Worm (Caenorhabditis elegans) whole organism, midembryonic: Measurements from ENCODE around the gene K07D4.4.

Experiments used
- T22C8.4 ChIP-seq: fragments of 200-800 bp; sonication (Bioruptor generic); IDR thresholded peaks from 2 replicates; pipeline ENCODE4 v1.3.6; 2022; ENCODE audit warnings: missing genetic modification characterization, missing compliant biosample characterization
- cog-1 ChIP-seq: sonication (generic microtip); optimal IDR thresholded peaks from 2 replicates; lab custom pipeline; 2016; ENCODE audit warnings: missing genetic modification characterization, missing compliant biosample characterization
- flt-1 ChIP-seq: fragments of 200-800 bp; sonication (Bioruptor generic); IDR thresholded peaks from 2 replicates; pipeline ENCODE4 v1.3.6; 2022; ENCODE audit warnings: missing genetic modification characterization, missing compliant biosample characterization
- klf-2 ChIP-seq: fragments of 200-800 bp; sonication (Bioruptor generic); conservative IDR thresholded peaks from 2 replicates; pipeline ENCODE4 v1.3.6; 2022; ENCODE audit warnings: missing genetic modification reagents, missing genetic modification characterization, missing compliant biosample characterization
- med-1 ChIP-seq: sonication (generic microtip); optimal IDR thresholded peaks from 2 replicates; lab custom pipeline; 2017; ENCODE audit warnings: missing genetic modification characterization, mild to moderate bottlenecking, missing compliant biosample characterization, antibody characterized with exemption, missing genetic modification reagents; ENCODE audit not compliant: insufficient read depth
- ref-1 ChIP-seq: fragments of 200-800 bp; sonication (Bioruptor generic); conservative IDR thresholded peaks from 2 replicates; pipeline ENCODE4 v1.3.6; 2022; ENCODE audit warnings: missing genetic modification reagents, missing genetic modification characterization, missing compliant biosample characterization
- tab-1 ChIP-seq: fragments of 200-800 bp; sonication (Bioruptor generic); IDR thresholded peaks from 2 replicates; pipeline ENCODE4 v1.3.6; 2022; ENCODE audit warnings: missing genetic modification characterization, missing compliant biosample characterization
- ztf-23 ChIP-seq: fragments of 200-800 bp; sonication (Bioruptor generic); IDR thresholded peaks from 2 replicates; pipeline ENCODE4 v1.3.6; 2022; ENCODE audit warnings: missing genetic modification reagents, missing genetic modification characterization, missing compliant biosample characterization
- ztf-29 ChIP-seq: fragments of 200-800 bp; sonication (Bioruptor generic); IDR thresholded peaks from 2 replicates; pipeline ENCODE4 v1.3.6; 2022; ENCODE audit warnings: missing genetic modification reagents, missing genetic modification characterization, missing compliant biosample characterization

K07D4.4 gene

ce11 chrII:4032293-4032692, at the start of gene K07D4.4:
TSS of gene K07D4.4 (minus strand) at chrII:4032393.
- TF ChIP-seq tab-1 = no peak
- TF ChIP-seq med-1 = no peak
- no peak for TF ChIP-seq ref-1 (GFP tag; lab: Robert Waterston, UW)
- no peak for TF ChIP-seq ztf-23 (GFP tag; lab: Robert Waterston, UW)
- TF ChIP-seq klf-2 (GFP tag; lab: Robert Waterston, UW) = no peak
- no peak for TF ChIP-seq ztf-29
- no peak for TF ChIP-seq flt-1 (GFP tag; lab: Robert Waterston, UW)
- no peak for TF ChIP-seq T22C8.4 (GFP tag; lab: Robert Waterston, UW)
- TF ChIP-seq cog-1 (tag; lab: Kevin White, UChicago) = no peak

- TF ChIP-seq ztf-29 = peak; percentile 64; the same call in 1 of the 2 replicates
- TF ChIP-seq T22C8.4 (GFP tag; lab: Robert Waterston, UW) = no peak
These were observed 49.7 kb upstream of the K07D4.4 start for ce11 chrII:4081891-4082290.

- no peak for TF ChIP-seq T22C8.4 (GFP tag; lab: Robert Waterston, UW)
- no peak for TF ChIP-seq ztf-23 (GFP tag; lab: Robert Waterston, UW)
- TF ChIP-seq klf-2 (GFP tag; lab: Robert Waterston, UW) = no peak
These were observed 48.9 kb upstream of the K07D4.4 start for ce11 chrII:4081141-4081540.

DNA sequence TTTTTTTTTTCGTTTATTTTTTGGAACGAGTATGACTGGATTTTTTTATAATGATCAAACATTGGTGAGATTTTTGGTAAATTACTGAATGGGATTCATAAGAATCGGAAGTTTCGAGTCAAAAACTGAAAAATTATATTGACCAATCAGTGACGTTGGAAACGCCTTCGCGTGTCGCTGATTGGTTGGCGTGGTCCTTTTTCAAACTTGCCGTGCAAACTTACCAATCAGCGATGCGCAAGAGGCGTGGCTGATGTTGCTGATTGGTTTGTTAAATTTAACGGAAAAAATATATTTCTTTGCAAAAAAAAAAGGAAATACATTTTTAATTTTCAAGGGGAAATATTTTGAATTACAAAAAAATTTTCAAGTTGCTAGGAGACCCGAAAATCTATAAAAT, 42.5 kb upstream of the K07D4.4 start:
- TF ChIP-seq ref-1 (GFP tag; lab: Robert Waterston, UW) (no peak), ztf-29 (no peak)

DNA sequence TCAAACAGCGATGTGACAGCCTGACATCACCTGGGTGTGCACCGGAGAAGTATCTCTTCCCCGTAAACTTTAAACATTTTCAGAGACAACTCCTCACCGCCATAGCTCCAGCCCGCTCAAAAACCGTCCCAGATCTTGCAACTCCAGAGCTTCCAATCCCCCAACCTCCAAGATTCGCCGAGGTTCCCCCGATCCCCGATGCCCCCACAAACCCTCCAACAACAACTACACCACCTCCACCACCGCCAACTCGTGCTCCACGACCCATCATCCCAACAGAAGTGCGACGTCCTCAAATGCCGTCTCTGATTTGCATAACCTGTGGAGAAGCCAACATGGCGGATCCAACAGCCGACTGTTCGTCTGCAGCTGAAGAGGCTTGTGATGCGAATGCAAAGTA, 38.9 kb upstream of the K07D4.4 start:
- no peak for TF ChIP-seq tab-1
- no peak for TF ChIP-seq T22C8.4 (GFP tag; lab: Robert Waterston, UW)
- TF ChIP-seq ref-1 (GFP tag; lab: Robert Waterston, UW) = no peak
- TF ChIP-seq ztf-29 = no peak
- no peak for TF ChIP-seq cog-1 (tag; lab: Kevin White, UChicago)
- no peak for TF ChIP-seq flt-1 (GFP tag; lab: Robert Waterston, UW)
- no peak for TF ChIP-seq med-1
- no peak for TF ChIP-seq klf-2 (GFP tag; lab: Robert Waterston, UW)
- no peak for TF ChIP-seq ztf-23 (GFP tag; lab: Robert Waterston, UW)

- TF ChIP-seq med-1 (no peak), flt-1 (GFP tag; lab: Robert Waterston, UW) (no peak), ztf-29 (no peak), ztf-23 (GFP tag; lab: Robert Waterston, UW) (no peak), klf-2 (GFP tag; lab: Robert Waterston, UW) (no peak), ref-1 (GFP tag; lab: Robert Waterston, UW) (no peak), T22C8.4 (GFP tag; lab: Robert Waterston, UW) (no peak), tab-1 (no peak), cog-1 (tag; lab: Kevin White, UChicago) (no peak)
These were observed 35.9 kb upstream of the K07D4.4 start for ce11 chrII:4068141-4068540.

- TF ChIP-seq T22C8.4 (GFP tag; lab: Robert Waterston, UW) (no peak), tab-1 (no peak), cog-1 (tag; lab: Kevin White, UChicago) (no peak), ztf-23 (GFP tag; lab: Robert Waterston, UW) (no peak), flt-1 (GFP tag; lab: Robert Waterston, UW) (no peak), klf-2 (GFP tag; lab: Robert Waterston, UW) (no peak), med-1 (no peak)
These were observed 35.1 kb upstream of the K07D4.4 start, which contains the start of gene W06A11.1 for ce11 chrII:4067258-4067657. TSS of gene W06A11.1 (plus strand) at chrII:4067558.

DNA sequence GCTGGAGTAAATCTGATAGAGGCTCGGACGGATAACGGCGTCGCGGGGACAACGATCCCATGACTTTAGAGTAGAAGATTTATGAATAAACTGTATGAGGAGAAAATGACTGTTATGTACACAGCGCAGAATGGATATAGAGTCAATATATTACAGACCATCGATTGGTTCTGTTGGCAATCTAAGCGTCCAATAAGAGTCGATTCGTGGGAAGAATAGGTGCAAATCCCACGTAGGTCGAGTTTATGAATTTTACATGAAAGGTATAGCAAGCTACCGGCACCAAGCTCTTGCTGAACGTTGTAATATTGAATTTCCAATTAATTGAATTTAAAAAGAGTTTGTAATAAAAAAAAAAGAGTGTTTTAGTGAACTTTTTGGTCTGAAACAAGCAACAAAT, 31.8 kb upstream of the K07D4.4 start, which contains the start of gene fbxb-118:
TSS of gene fbxb-118 (minus strand) at position 101 of the 400 bp plus-strand sequence.
- TF ChIP-seq T22C8.4 (GFP tag; lab: Robert Waterston, UW) = no peak
- no peak for TF ChIP-seq ztf-29
- no peak for TF ChIP-seq ref-1 (GFP tag; lab: Robert Waterston, UW)
- no peak for TF ChIP-seq cog-1 (tag; lab: Kevin White, UChicago)
- TF ChIP-seq flt-1 (GFP tag; lab: Robert Waterston, UW) = no peak
- TF ChIP-seq tab-1 = no peak
- TF ChIP-seq med-1 = no peak
- TF ChIP-seq klf-2 (GFP tag; lab: Robert Waterston, UW) = no peak
- TF ChIP-seq ztf-23 (GFP tag; lab: Robert Waterston, UW) = no peak

DNA sequence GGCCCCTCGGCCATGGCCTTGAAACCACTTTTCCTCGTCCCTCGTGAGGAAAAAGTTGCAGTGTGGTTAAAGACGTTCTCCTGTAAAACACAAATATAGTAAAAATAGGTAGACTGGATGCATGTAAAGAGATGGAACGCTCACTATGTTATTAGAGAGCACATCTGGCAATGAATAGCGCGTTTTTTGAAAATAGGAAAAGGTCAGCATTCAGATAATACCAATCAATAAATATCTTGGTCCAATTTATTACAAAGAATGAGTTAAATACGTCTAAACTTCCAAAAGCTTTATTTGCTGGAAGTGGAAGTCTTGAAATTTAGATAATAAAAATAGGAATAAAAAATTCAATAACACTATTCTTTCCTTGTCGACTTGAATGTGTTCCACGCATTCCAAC, 30.3 kb upstream of the K07D4.4 start, which contains the start of gene gadr-4:
TSS of gene gadr-4 (minus strand) at position 101 of the 400 bp plus-strand sequence.
- no peak for TF ChIP-seq ztf-23 (GFP tag; lab: Robert Waterston, UW)
- TF ChIP-seq med-1 = no peak
- TF ChIP-seq tab-1 = no peak
- no peak for TF ChIP-seq T22C8.4 (GFP tag; lab: Robert Waterston, UW)
- TF ChIP-seq ztf-29 = no peak
- no peak for TF ChIP-seq ref-1 (GFP tag; lab: Robert Waterston, UW)
- no peak for TF ChIP-seq flt-1 (GFP tag; lab: Robert Waterston, UW)
- TF ChIP-seq cog-1 (tag; lab: Kevin White, UChicago) = no peak
- no peak for TF ChIP-seq klf-2 (GFP tag; lab: Robert Waterston, UW)

ce11 chrII:4047839-4048440, 15.7 kb upstream of the K07D4.4 start:
- peak; percentile 79 for TF ChIP-seq ztf-23 (GFP tag; lab: Robert Waterston, UW)
- TF ChIP-seq klf-2 (GFP tag; lab: Robert Waterston, UW) = 0 out of 2 replicates have a peak, but pooled peaks have one; percentile 55
- 0 out of 2 replicates have a peak, but pooled peaks have one; percentile 35 for TF ChIP-seq ztf-29
- TF ChIP-seq flt-1 (GFP tag; lab: Robert Waterston, UW) = peak; percentile 56; the same call in 1 of the 2 replicates
